Fruit fly (Drosophila melanogaster): Measurements from ENCODE around the gene lush.

lush gene

dm6 chr3L:19585979-19586378 lies 19.9 kb downstream of the lush start, which contains the start of the genes CG9231 and CG9330 (continued):
- TF ChIP-seq gsb-n (tag; optimal IDR thresholded peaks at IDR 0.05) (peak; percentile 40), D19A (tag; optimal IDR thresholded peaks at IDR 0.05) (peak; percentile 48), br (optimal IDR thresholded peaks at IDR 0.05) (no peak), tx (GFP tag; optimal IDR thresholded peaks at IDR 0.05) (no peak), tio (GFP tag; optimal IDR thresholded peaks at IDR 0.05) (no peak), CG10979 (tag; optimal IDR thresholded peaks at IDR 0.05) (no peak), nerfin-1 (tag; optimal IDR thresholded peaks at IDR 0.05) (peak; percentile 55), CG1603 (tag; optimal IDR thresholded peaks at IDR 0.05) (peak; percentile 52), CG12391 (tag; optimal IDR thresholded peaks at IDR 0.05) (peak; percentile 82), Scr (GFP tag; IDR thresholded peaks at IDR 0.05; ENCODE audit: partially characterized antibody) (peak; percentile 29; the same call in 1 of the 2 replicates), Sry-δ (GFP tag; optimal IDR thresholded peaks at IDR 0.05) (peak; percentile 22), Xbp1 (GFP tag; optimal IDR thresholded peaks at IDR 0.05) (peak; percentile 45), CG18262 (tag; optimal IDR thresholded peaks at IDR 0.05) (peak; percentile 50), CG3847 (GFP tag; IDR thresholded peaks at IDR 0.05) (peak; percentile 4; the same call in 1 of the 2 replicates), ewg (GFP tag; optimal IDR thresholded peaks at IDR 0.05) (peak; percentile 26), CG12769 (tag; optimal IDR thresholded peaks at IDR 0.05) (peak; percentile 51), grau (tag; optimal IDR thresholded peaks at IDR 0.05) (peak; percentile 32), zen (tag; optimal IDR thresholded peaks at IDR 0.05) (peak; percentile 27), CG13624 (GFP tag; optimal IDR thresholded peaks at IDR 0.05) (peak; percentile 22), gfzf (GFP tag; optimal IDR thresholded peaks at IDR 0.05) (peak; percentile 76), unpg (GFP tag; optimal IDR thresholded peaks at IDR 0.05) (peak; percentile 15), CG18764 (GFP tag; optimal IDR thresholded peaks at IDR 0.05) (peak; percentile 19), sd (tag; optimal IDR thresholded peaks at IDR 0.05) (peak; percentile 50), Ets97D (GFP tag; optimal IDR thresholded peaks at IDR 0.05) (peak; percentile 88), HLH4C (GFP tag; IDR thresholded peaks at IDR 0.05; ENCODE audit: partially characterized antibody) (no peak), CG1233 (GFP tag; optimal IDR thresholded peaks at IDR 0.05) (no peak), Atf3 (GFP tag; optimal IDR thresholded peaks at IDR 0.05) (no peak), CG14710 (tag; optimal IDR thresholded peaks at IDR 0.05) (peak; percentile 81), Lpt (GFP tag; optimal IDR thresholded peaks at IDR 0.05) (no peak), Hr51 (GFP tag; optimal IDR thresholded peaks at IDR 0.05) (peak; percentile 11 to 38), CG42726 (GFP tag; IDR thresholded peaks at IDR 0.05; ENCODE audit: partially characterized antibody) (no peak), Fer1 (GFP tag; optimal IDR thresholded peaks at IDR 0.05) (peak; percentile 10), CG13123 (GFP tag; optimal IDR thresholded peaks at IDR 0.05) (no peak), CG13287 (GFP tag; IDR thresholded peaks at IDR 0.05; ENCODE audit: partially characterized antibody) (peak; percentile 58), CkIIα-i1 (GFP tag; IDR thresholded peaks at IDR 0.05) (no peak), HmgZ (tag; optimal IDR thresholded peaks at IDR 0.05) (peak; percentile 56), az2 (GFP tag; optimal IDR thresholded peaks at IDR 0.05) (peak; percentile 9), dan (GFP tag; IDR thresholded peaks at IDR 0.05) (no peak), CG33213 (GFP tag; optimal IDR thresholded peaks at IDR 0.05) (peak; percentile 34), Dp (GFP tag; optimal IDR thresholded peaks at IDR 0.05) (peak; percentile 39), BEAF-32 (GFP tag; optimal IDR thresholded peaks at IDR 0.05) (peak; percentile 48), mam (GFP tag; optimal IDR thresholded peaks at IDR 0.05) (peak; percentile 2), Meics (GFP tag; optimal IDR thresholded peaks at IDR 0.05) (peak; percentile 11), CG9876 (GFP tag; optimal IDR thresholded peaks at IDR 0.05) (no peak), CG15514 (GFP tag; optimal IDR thresholded peaks at IDR 0.05) (peak; percentile 50), vvl (GFP tag; IDR thresholded peaks at IDR 0.05) (peak; percentile 50), ind (GFP tag; optimal IDR thresholded peaks at IDR 0.05) (peak; percentile 23), phol (tag; optimal IDR thresholded peaks at IDR 0.05) (peak; percentile 44), Deaf1 (tag; optimal IDR thresholded peaks at IDR 0.05) (peak; percentile 49), CG17568 (GFP tag; optimal IDR thresholded peaks at IDR 0.05) (peak; percentile 8)
